Worm (Caenorhabditis elegans): ENCODE results near the gene C02B8.6.
A peak's percentile ranks its signal among the peaks of the same experiment; 100 is the strongest.

Gene C02B8.6

ce11 chrX:8129543-8129942 lies 6.6 kb downstream of the C02B8.6 start, which contains the start of gene frpr-1:
Gene frpr-1, minus strand, starts transcription at chrX:8129643.
- TF ChIP-seq sptf-1 (tag; optimal IDR thresholded peaks at IDR 0.05) (no peak), lin-15B (tag; optimal IDR thresholded peaks at IDR 0.05) (no peak), nhr-47 (tag; optimal IDR thresholded peaks at IDR 0.05) (no peak), lin-35 (GFP tag; optimal IDR thresholded peaks at IDR 0.05) (no peak), aly-2 (tag; optimal IDR thresholded peaks at IDR 0.05) (no peak)

- no peak for TF ChIP-seq efl-1 (optimal IDR thresholded peaks at IDR 0.05)
- TF ChIP-seq efl-1 (GFP tag; optimal IDR thresholded peaks at IDR 0.05 in 1 of 2), result no peak
- TF ChIP-seq ces-1 (GFP tag; optimal IDR thresholded peaks at IDR 0.05), result no peak
- no peak for TF ChIP-seq sox-4 (tag; optimal IDR thresholded peaks at IDR 0.05)
- TF ChIP-seq lin-14 (GFP tag; optimal IDR thresholded peaks at IDR 0.05), result peak; percentile 15
Measured at ce11 chrX:8123194-8123593, 12.9 kb downstream of the C02B8.6 start, which contains the start of gene C02B8.12. Gene C02B8.12, minus strand, starts transcription at chrX:8123368.

ce11 chrX:8120281-8120680 lies 15.8 kb downstream of the C02B8.6 start:
- TF ChIP-seq nhr-19 (GFP tag; conservative IDR thresholded peaks at IDR 0.05) (no peak), ceh-88 (GFP tag; IDR thresholded peaks at IDR 0.05) (no peak), efl-1 (optimal IDR thresholded peaks at IDR 0.05) (no peak), efl-1 (GFP tag; optimal IDR thresholded peaks at IDR 0.05 in 1 of 2) (no peak), jun-1 (tag; optimal IDR thresholded peaks at IDR 0.05) (no peak), blmp-1 (tag; optimal IDR thresholded peaks at IDR 0.05) (no peak), lsy-2 (tag; optimal IDR thresholded peaks at IDR 0.05) (no peak), skn-1 (tag; optimal IDR thresholded peaks at IDR 0.05) (no peak), ceh-8 (GFP tag; optimal IDR thresholded peaks at IDR 0.05) (no peak), zip-4 (GFP tag; optimal IDR thresholded peaks at IDR 0.05) (no peak), egl-13 (tag; optimal IDR thresholded peaks at IDR 0.05) (no peak), C04F5.9 (tag; optimal IDR thresholded peaks at IDR 0.05) (no peak), ceh-63 (GFP tag; optimal IDR thresholded peaks at IDR 0.05) (no peak), aly-2 (tag; optimal IDR thresholded peaks at IDR 0.05) (no peak), zag-1 (tag; optimal IDR thresholded peaks at IDR 0.05) (no peak), lin-14 (GFP tag; optimal IDR thresholded peaks at IDR 0.05) (no peak), snu-23 (GFP tag; optimal IDR thresholded peaks at IDR 0.05) (no peak), lin-15B (tag; optimal IDR thresholded peaks at IDR 0.05) (no peak), lin-39 (tag; optimal IDR thresholded peaks at IDR 0.05) (no peak), isw-1 (GFP tag; IDR thresholded peaks at IDR 0.05) (no peak)

- TF ChIP-seq lin-13 (GFP tag; optimal IDR thresholded peaks at IDR 0.05), result no peak
- TF ChIP-seq dsc-1 (tag; optimal IDR thresholded peaks at IDR 0.05), result peak; percentile 84
- no peak for TF ChIP-seq nhr-76 (tag; optimal IDR thresholded peaks at IDR 0.05)
- no peak for TF ChIP-seq hpl-2 (GFP tag; optimal IDR thresholded peaks at IDR 0.05)
- TF ChIP-seq xbp-1 (tag; optimal IDR thresholded peaks at IDR 0.05), result no peak
- peak; percentile 62 for TF ChIP-seq fkh-4 (tag; optimal IDR thresholded peaks at IDR 0.05; ENCODE audit: borderline replicate concordance)
- no peak for TF ChIP-seq tbx-2 (tag; optimal IDR thresholded peaks at IDR 0.05)
- TF ChIP-seq aha-1 (tag; optimal IDR thresholded peaks at IDR 0.05), result no peak
- no peak for TF ChIP-seq snu-23 (GFP tag; optimal IDR thresholded peaks at IDR 0.05)
Measured at ce11 chrX:8117827-8118317, 18.3 kb downstream of the C02B8.6 start.

- TF ChIP-seq Y116A8C.19 (tag; optimal IDR thresholded peaks at IDR 0.05; ENCODE audit: borderline replicate concordance), result no peak
- TF ChIP-seq nhr-85 (tag), result peak; percentile 58
Measured at ce11 chrX:8116157-8116556, 20.0 kb downstream of the C02B8.6 start, which contains the start of gene hlh-8. Gene hlh-8, plus strand, starts transcription at chrX:8116457.
